Fruit fly (Drosophila melanogaster) whole organism, embryonic: ENCODE data around the gene CG31832.

Experiments used
- Adf1 ChIP-seq: fragments of 200-800 bp; sonication (Bioruptor generic); IDR thresholded peaks from 2 replicates; pipeline ENCODE4 v1.3.6; 2022; ENCODE audit warnings: missing biosample characterization, missing genetic modification characterization
- Bgb ChIP-seq: fragments of 200-800 bp; sonication (Bioruptor generic); IDR thresholded peaks from 2 replicates; pipeline ENCODE4 v1.3.6; 2022; ENCODE audit warnings: missing biosample characterization, missing genetic modification characterization; ENCODE audit not compliant: partially characterized antibody
- CG11085 ChIP-seq: fragments of 200-800 bp; sonication (Bioruptor generic); IDR thresholded peaks from 2 replicates; pipeline ENCODE4 v1.3.6; 2022; ENCODE audit warnings: missing biosample characterization, missing genetic modification characterization
- CG12769 ChIP-seq: fragments of 200-800 bp; sonication (Bioruptor generic); optimal IDR thresholded peaks from 2 replicates; lab custom pipeline; 2019; ENCODE audit warnings: missing biosample characterization, mild to moderate bottlenecking, missing genetic modification characterization, moderate library complexity
- CG14050 ChIP-seq: fragments of 200-800 bp; sonication (Bioruptor generic); IDR thresholded peaks from 3 replicates; pipeline ENCODE4 v1.3.6; 2022; ENCODE audit warnings: missing biosample characterization, missing genetic modification characterization
- CG15479 ChIP-seq: fragments of 200-800 bp; sonication (Bioruptor generic); optimal IDR thresholded peaks from 3 replicates; lab custom pipeline; 2019; ENCODE audit warnings: missing biosample characterization, mild to moderate bottlenecking, missing genetic modification characterization, moderate library complexity
- CG17328 ChIP-seq: fragments of 200-800 bp; sonication (Bioruptor generic); IDR thresholded peaks from 2 replicates; pipeline ENCODE4 v1.3.6; 2022; ENCODE audit warnings: missing biosample characterization, missing genetic modification characterization
- CG31365 ChIP-seq: fragments of 200-800 bp; sonication (Bioruptor generic); optimal IDR thresholded peaks from 2 replicates; lab custom pipeline; 2018; ENCODE audit warnings: missing biosample characterization, mild to moderate bottlenecking, missing genetic modification characterization
- CG31441 ChIP-seq: fragments of 200-800 bp; sonication (Bioruptor generic); IDR thresholded peaks from 2 replicates; pipeline ENCODE4 v1.3.6; 2022; ENCODE audit warnings: missing biosample characterization, missing genetic modification characterization
- CG3281 ChIP-seq: fragments of 200-800 bp; sonication (Bioruptor generic); optimal IDR thresholded peaks from 3 replicates; lab custom pipeline; 2017; ENCODE audit warnings: missing biosample characterization, mild to moderate bottlenecking, missing genetic modification characterization
- CG34224 ChIP-seq: fragments of 200-800 bp; sonication (Bioruptor generic); IDR thresholded peaks from 3 replicates; pipeline ENCODE4 v1.3.6; 2022; ENCODE audit warnings: missing biosample characterization, missing genetic modification characterization; ENCODE audit not compliant: partially characterized antibody
- CG34376 ChIP-seq: fragments of 200-800 bp; sonication (Bioruptor generic); optimal IDR thresholded peaks from 2 replicates; lab custom pipeline; 2018; ENCODE audit warnings: missing biosample characterization, mild to moderate bottlenecking, missing genetic modification characterization
- CG4360 ChIP-seq: fragments of 200-800 bp; sonication (Bioruptor generic); IDR thresholded peaks from 2 replicates; pipeline ENCODE4 v1.3.6; 2022; ENCODE audit warnings: missing biosample characterization, missing genetic modification characterization
- CG4854 ChIP-seq: fragments of 200-800 bp; sonication (Bioruptor generic); optimal IDR thresholded peaks from 2 replicates; lab custom pipeline; 2016; ENCODE audit warnings: missing biosample characterization, missing genetic modification characterization, inconsistent platforms
- CG6654 ChIP-seq: fragments of 200-800 bp; sonication (Bioruptor generic); optimal IDR thresholded peaks from 2 replicates; lab custom pipeline; 2017; ENCODE audit warnings: missing biosample characterization, mild to moderate bottlenecking, missing genetic modification characterization
- CG6813 ChIP-seq: fragments of 200-800 bp; sonication (Bioruptor generic); optimal IDR thresholded peaks from 2 replicates; lab custom pipeline; 2017; ENCODE audit warnings: missing biosample characterization, missing genetic modification characterization, mild to moderate bottlenecking, moderate library complexity, missing genetic modification reagents
- CG7556 ChIP-seq: fragments of 200-800 bp; sonication (Bioruptor generic); optimal IDR thresholded peaks from 2 replicates; lab custom pipeline; 2017; ENCODE audit warnings: missing biosample characterization, mild to moderate bottlenecking, missing genetic modification characterization
- CG7786 ChIP-seq: fragments of 200-800 bp; sonication (Bioruptor generic); optimal IDR thresholded peaks from 2 replicates; lab custom pipeline; 2016; ENCODE audit warnings: missing biosample characterization, missing genetic modification characterization
- CG7963 ChIP-seq: fragments of 200-800 bp; sonication (Bioruptor generic); IDR thresholded peaks from 3 replicates; pipeline ENCODE4 v1.3.6; 2022; ENCODE audit warnings: missing biosample characterization, missing genetic modification characterization; ENCODE audit not compliant: partially characterized antibody
- CG7987 ChIP-seq: fragments of 200-800 bp; sonication (Bioruptor generic); optimal IDR thresholded peaks from 2 replicates; lab custom pipeline; 2018; ENCODE audit warnings: missing biosample characterization, mild to moderate bottlenecking, missing genetic modification characterization, moderate library complexity
- CG8359 ChIP-seq: fragments of 200-800 bp; sonication (Bioruptor generic); optimal IDR thresholded peaks from 2 replicates; lab custom pipeline; 2017; ENCODE audit warnings: missing biosample characterization, mild to moderate bottlenecking, missing genetic modification characterization, borderline replicate concordance
- CG9609 ChIP-seq: fragments of 200-800 bp; sonication (Bioruptor generic); optimal IDR thresholded peaks from 3 replicates; lab custom pipeline; 2016; ENCODE audit warnings: missing biosample characterization, missing genetic modification characterization
- CG9817 ChIP-seq: fragments of 200-800 bp; sonication (Bioruptor generic); optimal IDR thresholded peaks from 2 replicates; lab custom pipeline; 2018; ENCODE audit warnings: missing biosample characterization, mild to moderate bottlenecking, missing genetic modification characterization, moderate library complexity
- CG9932 ChIP-seq: fragments of 200-800 bp; sonication (Bioruptor generic); IDR thresholded peaks from 2 replicates; pipeline ENCODE4 v1.3.6; 2022; ENCODE audit warnings: missing biosample characterization, missing genetic modification characterization
- Camta ChIP-seq: fragments of 200-800 bp; sonication (Bioruptor generic); optimal IDR thresholded peaks from 2 replicates; lab custom pipeline; 2016; ENCODE audit warnings: missing biosample characterization, missing genetic modification characterization
- Dll ChIP-seq: fragments of 200-800 bp; sonication (Bioruptor generic); IDR thresholded peaks from 4 replicates; pipeline ENCODE4 v1.3.6; 2022; ENCODE audit warnings: missing biosample characterization, missing genetic modification characterization; ENCODE audit not compliant: partially characterized antibody
- Doc2 ChIP-seq: fragments of 200-800 bp; sonication (Bioruptor generic); IDR thresholded peaks from 2 replicates; pipeline ENCODE4 v1.3.6; 2022; ENCODE audit warnings: missing biosample characterization, missing genetic modification characterization
- E2f1 ChIP-seq: fragments of 200-800 bp; sonication (Bioruptor generic); IDR thresholded peaks from 2 replicates; pipeline ENCODE4 v1.3.6; 2022; ENCODE audit warnings: missing biosample characterization, missing genetic modification characterization
- ERR ChIP-seq: fragments of 200-800 bp; sonication (Bioruptor generic); optimal IDR thresholded peaks from 2 replicates; lab custom pipeline; 2016; ENCODE audit warnings: missing biosample characterization, missing genetic modification characterization
- Fer2 ChIP-seq: fragments of 200-800 bp; sonication (Bioruptor generic); optimal IDR thresholded peaks from 2 replicates; lab custom pipeline; 2018; ENCODE audit warnings: missing biosample characterization, mild to moderate bottlenecking, missing genetic modification characterization, moderate library complexity
- Gsc ChIP-seq: fragments of 200-800 bp; sonication (Bioruptor generic); IDR thresholded peaks from 2 replicates; pipeline ENCODE4 v1.3.6; 2022; ENCODE audit warnings: missing biosample characterization, missing genetic modification characterization
- HLH4C ChIP-seq: fragments of 200-800 bp; sonication (Bioruptor generic); IDR thresholded peaks from 3 replicates; pipeline ENCODE4 v1.3.6; 2022; ENCODE audit warnings: missing biosample characterization, missing genetic modification characterization; ENCODE audit not compliant: partially characterized antibody
- Mrtf ChIP-seq: fragments of 200-800 bp; sonication (Bioruptor generic); IDR thresholded peaks from 3 replicates; pipeline ENCODE4 v1.3.6; 2022; ENCODE audit warnings: missing biosample characterization, missing genetic modification characterization
- NK7.1 ChIP-seq: fragments of 200-800 bp; sonication (Bioruptor generic); optimal IDR thresholded peaks from 3 replicates; lab custom pipeline; 2016; ENCODE audit warnings: missing biosample characterization, missing genetic modification characterization
- Nf-YA ChIP-seq: fragments of 200-800 bp; sonication (Bioruptor generic); IDR thresholded peaks from 2 replicates; pipeline ENCODE4 v1.3.6; 2022; ENCODE audit warnings: missing biosample characterization, missing genetic modification characterization
- Stat92E ChIP-seq, 3 experiments: fragments of >200 bp in 2 of 3; fragments of 200-800 bp in 1 of 3; sonication (Bioruptor generic) in 1 of 3; optimal IDR thresholded peaks; 2 replicates each; lab custom pipeline; 2017 to 2019; ENCODE audit warnings: missing biosample characterization in 3 of 3, missing genetic modification characterization in 3 of 3, mild to moderate bottlenecking in 1 of 3, moderate library complexity in 1 of 3
- amos ChIP-seq: fragments of 200-800 bp; sonication (Bioruptor generic); IDR thresholded peaks from 2 replicates; pipeline ENCODE4 v1.3.6; 2022; ENCODE audit warnings: missing biosample characterization, missing genetic modification characterization; ENCODE audit not compliant: partially characterized antibody
- ato ChIP-seq: fragments of 200-800 bp; sonication (Bioruptor generic); IDR thresholded peaks from 2 replicates; pipeline ENCODE4 v1.3.6; 2022; ENCODE audit warnings: missing biosample characterization, missing genetic modification characterization; ENCODE audit not compliant: partially characterized antibody
- cg ChIP-seq: fragments of 200-800 bp; sonication (Bioruptor generic); optimal IDR thresholded peaks from 3 replicates; lab custom pipeline; 2019; ENCODE audit warnings: missing biosample characterization, mild to moderate bottlenecking, missing genetic modification characterization, moderate library complexity
- crc ChIP-seq: fragments of 200-800 bp; sonication (Bioruptor generic); optimal IDR thresholded peaks from 2 replicates; lab custom pipeline; 2016; ENCODE audit warnings: missing biosample characterization, missing genetic modification characterization
- gcm ChIP-seq: fragments of 200-800 bp; sonication (Bioruptor generic); optimal IDR thresholded peaks from 2 replicates; lab custom pipeline; 2019; ENCODE audit warnings: missing biosample characterization, mild to moderate bottlenecking, missing genetic modification characterization, moderate library complexity
- ind ChIP-seq: fragments of 200-800 bp; sonication (Bioruptor generic); optimal IDR thresholded peaks from 3 replicates; lab custom pipeline; 2016; ENCODE audit warnings: missing biosample characterization, missing genetic modification characterization
- lab ChIP-seq: fragments of 200-800 bp; sonication (Bioruptor generic); optimal IDR thresholded peaks from 3 replicates; lab custom pipeline; 2017; ENCODE audit warnings: missing biosample characterization, missing genetic modification characterization, mild to moderate bottlenecking, moderate library complexity, missing genetic modification reagents
- lbe ChIP-seq: fragments of 200-800 bp; sonication (Bioruptor generic); optimal IDR thresholded peaks from 2 replicates; lab custom pipeline; 2016; ENCODE audit warnings: missing biosample characterization, mild to moderate bottlenecking, missing genetic modification characterization
- nerfin-2 ChIP-seq: fragments of 200-800 bp; sonication (Bioruptor generic); IDR thresholded peaks from 2 replicates; pipeline ENCODE4 v1.3.6; 2022; ENCODE audit warnings: missing biosample characterization, missing genetic modification characterization; ENCODE audit not compliant: partially characterized antibody
- phol ChIP-seq: fragments of 200-800 bp; sonication (Bioruptor generic); optimal IDR thresholded peaks from 3 replicates; lab custom pipeline; 2018; ENCODE audit warnings: missing biosample characterization, mild to moderate bottlenecking, missing genetic modification characterization, moderate library complexity
- pum ChIP-seq: fragments of 200-800 bp; sonication (Bioruptor generic); optimal IDR thresholded peaks from 2 replicates; lab custom pipeline; 2016; ENCODE audit warnings: missing biosample characterization, missing genetic modification characterization
- tin ChIP-seq: fragments of 200-800 bp; sonication (Bioruptor generic); optimal IDR thresholded peaks from 3 replicates; lab custom pipeline; 2016; ENCODE audit warnings: missing biosample characterization, missing genetic modification characterization
- usp ChIP-seq: fragments of >200 bp; optimal IDR thresholded peaks from 2 replicates; lab custom pipeline; 2017; ENCODE audit warnings: missing biosample characterization, missing genetic modification characterization
- zfh2 ChIP-seq: fragments of 200-800 bp; sonication (Bioruptor generic); optimal IDR thresholded peaks from 2 replicates; lab custom pipeline; 2016; ENCODE audit warnings: missing biosample characterization, missing genetic modification characterization

CG31832 gene

DNA sequence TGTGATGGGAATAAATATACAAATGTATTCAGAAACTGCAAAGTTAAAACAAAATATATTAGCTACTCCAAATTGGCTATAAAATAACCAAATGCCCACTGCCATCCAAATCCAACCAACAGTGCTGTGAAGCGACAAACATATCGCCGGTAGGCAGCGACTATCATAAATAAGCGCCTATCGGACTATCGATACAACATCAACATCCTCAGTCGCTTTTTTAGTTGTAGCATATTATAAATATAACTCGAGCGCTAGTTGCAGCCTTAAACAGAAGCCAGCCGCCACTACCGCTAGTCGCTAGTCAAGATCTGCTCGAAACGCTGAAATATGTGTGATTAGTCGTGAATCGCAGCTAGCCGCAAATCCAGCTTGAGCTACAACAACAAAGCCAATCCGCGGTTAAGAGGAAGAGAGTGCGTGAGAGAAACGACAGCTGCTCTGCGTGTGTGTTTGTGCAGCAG is 7.8 kb upstream of the CG31832 start (continued):
- TF ChIP-seq CG34224 (GFP tag; lab: Robert Waterston, UW) (peak; percentile 75), Gsc (GFP tag; lab: Robert Waterston, UW) (no peak), CG17328 (GFP tag; lab: Robert Waterston, UW) (no peak), Nf-YA (GFP tag; lab: Robert Waterston, UW) (no peak), usp (GFP tag; lab: Kevin White, UChicago) (no peak), Bgb (GFP tag; lab: Robert Waterston, UW) (peak; percentile 94), nerfin-2 (GFP tag; lab: Robert Waterston, UW) (peak; percentile 79), E2f1 (GFP tag; lab: Robert Waterston, UW) (no peak), CG7556 (GFP tag; lab: Kevin White, UChicago) (no peak), CG9817 (peak; percentile 61), NK7.1 (no peak), CG31441 (GFP tag; lab: Robert Waterston, UW) (no peak), Dll (GFP tag; lab: Robert Waterston, UW) (peak; percentile 83), CG15479 (peak; percentile 15), amos (peak; percentile 94), pum (GFP tag; lab: Kevin White, UChicago) (peak; percentile 23), CG31365 (tag; lab: Kevin White, UChicago) (peak; percentile 28), CG34376 (GFP tag; lab: Kevin White, UChicago) (peak; percentile 8), CG6654 (GFP tag; lab: Kevin White, UChicago) (no peak), Doc2 (GFP tag; lab: Robert Waterston, UW) (no peak), Mrtf (GFP tag; lab: Robert Waterston, UW) (no peak), lab (no peak), Camta (GFP tag; lab: Kevin White, UChicago) (peak; percentile 15), ind (GFP tag; lab: Kevin White, UChicago) (peak; percentile 15), zfh2 (GFP tag; lab: Kevin White, UChicago) (peak; percentile 67), CG14050 (no peak), crc (GFP tag; lab: Kevin White, UChicago) (no peak), Adf1 (GFP tag; lab: Robert Waterston, UW) (no peak; the same call in 1 of the 2 replicates), phol (tag; lab: Kevin White, UChicago) (peak; percentile 47), CG4360 (peak; percentile 92), cg (GFP tag; lab: Kevin White, UChicago) (peak; percentile 55), Fer2 (no peak), CG7987 (GFP tag; lab: Kevin White, UChicago) (peak; percentile 59), CG7963 (peak; percentile 91), CG12769 (no peak), CG9932 (GFP tag; lab: Robert Waterston, UW) (peak; percentile 84), ERR (no peak), Stat92E (GFP tag; optimal IDR thresholded peaks at IDR 0.05; lab: Kevin White, UChicago) (no peak), lbe (GFP tag; lab: Kevin White, UChicago) (no peak), CG11085 (peak; percentile 52; the same call in 1 of the 2 replicates), tin (GFP tag; lab: Kevin White, UChicago) (peak; percentile 25), CG3281 (GFP tag; lab: Kevin White, UChicago) (no peak), HLH4C (GFP tag; lab: Robert Waterston, UW) (peak; percentile 84), CG4854 (GFP tag; lab: Kevin White, UChicago) (no peak), CG7786 (peak; percentile 2), gcm (GFP tag; lab: Kevin White, UChicago) (no peak), ato (GFP tag; lab: Robert Waterston, UW) (peak; percentile 87), CG9609 (GFP tag; lab: Kevin White, UChicago) (peak; percentile 34), CG6813 (GFP tag; lab: Kevin White, UChicago) (no peak), CG8359 (GFP tag; lab: Kevin White, UChicago) (no peak)
